Worm (Caenorhabditis elegans) whole organism, midembryonic: ENCODE data around the gene gst-21.

ENCODE experiments used
- T22C8.4 ChIP-seq: fragments of 200-800 bp; sonication (Bioruptor generic); IDR thresholded peaks from 2 replicates; pipeline ENCODE4 v1.3.6; 2022; ENCODE audit warnings: missing genetic modification characterization, missing compliant biosample characterization
- cog-1 ChIP-seq: sonication (generic microtip); optimal IDR thresholded peaks from 2 replicates; lab custom pipeline; 2016; ENCODE audit warnings: missing genetic modification characterization, missing compliant biosample characterization
- flt-1 ChIP-seq: fragments of 200-800 bp; sonication (Bioruptor generic); IDR thresholded peaks from 2 replicates; pipeline ENCODE4 v1.3.6; 2022; ENCODE audit warnings: missing genetic modification characterization, missing compliant biosample characterization
- klf-2 ChIP-seq: fragments of 200-800 bp; sonication (Bioruptor generic); conservative IDR thresholded peaks from 2 replicates; pipeline ENCODE4 v1.3.6; 2022; ENCODE audit warnings: missing genetic modification reagents, missing genetic modification characterization, missing compliant biosample characterization
- ztf-23 ChIP-seq: fragments of 200-800 bp; sonication (Bioruptor generic); IDR thresholded peaks from 2 replicates; pipeline ENCODE4 v1.3.6; 2022; ENCODE audit warnings: missing genetic modification reagents, missing genetic modification characterization, missing compliant biosample characterization

DNA sequence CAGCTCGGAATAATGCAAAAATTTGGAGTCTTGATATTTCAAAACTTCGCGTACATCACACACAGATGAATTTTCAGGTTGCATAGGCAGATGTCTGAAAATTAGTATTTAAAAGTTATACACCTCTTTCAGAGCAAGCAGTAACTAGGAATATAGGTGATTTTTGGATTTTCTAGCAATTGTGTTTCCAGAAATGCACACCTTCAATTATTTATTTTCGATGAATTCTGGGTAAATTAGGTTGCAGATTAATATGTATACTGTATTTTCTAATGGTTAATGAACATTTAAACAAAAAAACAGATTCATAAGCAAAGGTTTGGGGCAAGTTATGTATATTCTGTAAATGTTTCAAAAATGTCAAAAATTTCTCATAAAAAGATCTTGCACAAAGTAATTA, 9.3 kb upstream of the gst-21 start, which contains the start of gene srab-25:
- TF ChIP-seq flt-1 (GFP tag; lab: Robert Waterston, UW) (no peak), ztf-23 (GFP tag; lab: Robert Waterston, UW) (no peak), cog-1 (no peak), klf-2 (no peak), T22C8.4 (GFP tag; lab: Robert Waterston, UW) (no peak)
